Fruit fly (Drosophila melanogaster) whole organism, adult: ENCODE data around the gene CG10866.

Experiments used
- CG11617 ChIP-seq: fragments of 200-800 bp; sonication (Bioruptor generic); optimal IDR thresholded peaks from 2 replicates; lab custom pipeline; 2017; ENCODE audit warnings: mild to moderate bottlenecking, missing biosample characterization, missing genetic modification reagents, missing genetic modification characterization
- CG12768 ChIP-seq: fragments of 200-800 bp; sonication (Bioruptor generic); optimal IDR thresholded peaks from 2 replicates; lab custom pipeline; 2017; ENCODE audit warnings: missing biosample characterization, missing genetic modification characterization, mild to moderate bottlenecking, moderate library complexity, missing genetic modification reagents
- CG14711 ChIP-seq: fragments of 200-800 bp; sonication (Bioruptor generic); optimal IDR thresholded peaks from 2 replicates; lab custom pipeline; 2018; ENCODE audit warnings: missing biosample characterization, mild to moderate bottlenecking, missing genetic modification characterization, moderate library complexity
- CG1620 ChIP-seq: fragments of 200-800 bp; sonication (Bioruptor generic); optimal IDR thresholded peaks from 2 replicates; lab custom pipeline; 2016; ENCODE audit warnings: missing biosample characterization, missing genetic modification characterization
- CG33017 ChIP-seq: fragments of 200-800 bp; sonication (Bioruptor generic); optimal IDR thresholded peaks from 2 replicates; lab custom pipeline; 2018; ENCODE audit warnings: missing biosample characterization, mild to moderate bottlenecking, missing genetic modification characterization, moderate library complexity
- CG5204 ChIP-seq: fragments of 200-800 bp; sonication (Bioruptor generic); optimal IDR thresholded peaks from 2 replicates; lab custom pipeline; 2016; ENCODE audit warnings: missing biosample characterization, missing genetic modification characterization
- CG7045 ChIP-seq: fragments of 200-800 bp; sonication (Bioruptor generic); optimal IDR thresholded peaks from 2 replicates; lab custom pipeline; 2017; ENCODE audit warnings: missing biosample characterization, mild to moderate bottlenecking, missing genetic modification characterization
- CG7101 ChIP-seq: fragments of 200-800 bp; sonication (Bioruptor generic); optimal IDR thresholded peaks from 2 replicates; lab custom pipeline; 2018; ENCODE audit warnings: missing biosample characterization, mild to moderate bottlenecking, missing genetic modification characterization, moderate library complexity
- Clk ChIP-seq: fragments of 200-800 bp; sonication (Bioruptor generic); optimal IDR thresholded peaks from 2 replicates; lab custom pipeline; 2017; ENCODE audit warnings: missing biosample characterization, missing genetic modification characterization
- Crg-1 ChIP-seq: fragments of 200-800 bp; sonication (Bioruptor generic); optimal IDR thresholded peaks from 2 replicates; lab custom pipeline; 2016; ENCODE audit warnings: missing biosample characterization, missing genetic modification characterization
- Hr96 ChIP-seq: fragments of 200-800 bp; sonication (Bioruptor generic); optimal IDR thresholded peaks from 2 replicates; lab custom pipeline; 2016; ENCODE audit warnings: missing biosample characterization, missing genetic modification characterization
- Mnt ChIP-seq: fragments of 200-800 bp; sonication (Bioruptor generic); optimal IDR thresholded peaks from 2 replicates; lab custom pipeline; 2016; ENCODE audit warnings: missing biosample characterization, mild to moderate bottlenecking, missing genetic modification characterization
- bab1 ChIP-seq: fragments of 200-800 bp; sonication (Bioruptor generic); optimal IDR thresholded peaks from 3 replicates; lab custom pipeline; 2019; ENCODE audit warnings: missing biosample characterization, mild to moderate bottlenecking, missing genetic modification characterization, moderate library complexity
- cic ChIP-seq: fragments of 200-800 bp; sonication (Bioruptor generic); optimal IDR thresholded peaks from 2 replicates; lab custom pipeline; 2017; ENCODE audit warnings: missing biosample characterization, mild to moderate bottlenecking, missing genetic modification characterization, moderate library complexity
- cnc ChIP-seq, 2 experiments: fragments of >200 bp; optimal IDR thresholded peaks; 2 replicates each; lab custom pipeline; 2017
- kay ChIP-seq: fragments of 200-800 bp; sonication (Bioruptor generic); peaks from one replicate; lab custom pipeline; 2016; ENCODE audit warnings: missing biosample characterization, missing genetic modification characterization, borderline replicate concordance
- ovo ChIP-seq: fragments of 200-800 bp; sonication (Bioruptor generic); optimal IDR thresholded peaks from 2 replicates; lab custom pipeline; 2016; ENCODE audit warnings: missing biosample characterization, missing genetic modification characterization
- pad ChIP-seq: fragments of 200-800 bp; sonication (Bioruptor generic); optimal IDR thresholded peaks from 3 replicates; lab custom pipeline; 2017; ENCODE audit warnings: missing biosample characterization, missing genetic modification characterization, mild to moderate bottlenecking, moderate library complexity, missing genetic modification reagents
- tj ChIP-seq: fragments of 200-800 bp; sonication (Bioruptor generic); optimal IDR thresholded peaks from 3 replicates; lab custom pipeline; 2017; ENCODE audit warnings: missing biosample characterization, mild to moderate bottlenecking, missing genetic modification characterization, moderate library complexity
- toe ChIP-seq: fragments of 200-800 bp; sonication (Bioruptor generic); optimal IDR thresholded peaks from 2 replicates; lab custom pipeline; 2016; ENCODE audit warnings: missing biosample characterization, missing genetic modification characterization

CG10866 gene

dm6 chr3L:3972599-3972998, 34.8 kb upstream of the CG10866 start, which contains the start of gene CG43915:
Gene CG43915 (plus strand): TSS chr3L:3972899.
- TF ChIP-seq Clk (no peak), CG12768 (GFP tag; lab: Kevin White, UChicago) (no peak), pad (GFP tag; lab: Kevin White, UChicago) (no peak), CG7101 (tag; lab: Kevin White, UChicago) (no peak), tj (no peak), kay (peak; percentile 25), toe (GFP tag; lab: Kevin White, UChicago) (no peak)

- no peak for TF ChIP-seq CG1620 (GFP tag; lab: Kevin White, UChicago)
- no peak for TF ChIP-seq bab1 (GFP tag; lab: Kevin White, UChicago)
- no peak for TF ChIP-seq Clk
- TF ChIP-seq CG14711 (tag; lab: Kevin White, UChicago) = no peak
- no peak for TF ChIP-seq tj
These were observed 32.7 kb upstream of the CG10866 start for dm6 chr3L:3970372-3971031.

DNA sequence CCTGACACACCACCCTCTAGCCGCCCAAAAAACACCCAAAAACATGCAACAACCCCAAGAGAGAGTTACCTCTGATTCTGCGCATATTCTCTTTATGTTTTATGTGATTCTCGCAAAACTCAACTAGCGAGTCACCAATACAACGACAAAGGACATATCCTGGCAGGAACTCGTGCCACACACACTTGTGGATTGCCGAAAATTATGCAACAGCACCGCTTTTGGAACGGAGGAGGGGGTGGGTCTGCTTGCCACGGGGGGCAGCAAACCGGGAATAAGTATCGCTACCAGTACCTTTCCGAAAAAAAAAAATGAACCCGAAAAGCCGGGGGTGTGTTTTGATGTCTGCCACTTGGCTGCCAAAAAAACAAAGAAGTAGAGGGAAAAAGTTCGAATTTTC, 27.3 kb upstream of the CG10866 start:
- no peak for TF ChIP-seq CG5204 (GFP tag; lab: Kevin White, UChicago)
- TF ChIP-seq CG1620 (GFP tag; lab: Kevin White, UChicago) = no peak
- TF ChIP-seq tj = no peak
- no peak for TF ChIP-seq Hr96 (GFP tag; lab: Kevin White, UChicago)
- no peak for TF ChIP-seq toe (GFP tag; lab: Kevin White, UChicago)
- TF ChIP-seq ovo (GFP tag; lab: Kevin White, UChicago) = no peak
- no peak for TF ChIP-seq kay
- TF ChIP-seq CG14711 (tag; lab: Kevin White, UChicago) = no peak
- no peak for TF ChIP-seq cnc (optimal IDR thresholded peaks at IDR 0.05; lab: Kevin White, UChicago)
- no peak for TF ChIP-seq CG12768 (GFP tag; lab: Kevin White, UChicago)
- no peak for TF ChIP-seq Crg-1 (GFP tag; lab: Kevin White, UChicago)
- no peak for TF ChIP-seq CG11617 (GFP tag; lab: Kevin White, UChicago)
- TF ChIP-seq CG7101 (tag; lab: Kevin White, UChicago) = no peak
- no peak for TF ChIP-seq cic

dm6 chr3L:3964671-3965070, 26.9 kb upstream of the CG10866 start, which contains the start of gene CG12605:
Gene CG12605 (minus strand): TSS chr3L:3964771.
- TF ChIP-seq CG1620 (GFP tag; lab: Kevin White, UChicago) (no peak), Crg-1 (GFP tag; lab: Kevin White, UChicago) (no peak), CG33017 (tag; lab: Kevin White, UChicago) (no peak), toe (GFP tag; lab: Kevin White, UChicago) (no peak), CG7045 (GFP tag; lab: Kevin White, UChicago) (no peak), pad (GFP tag; lab: Kevin White, UChicago) (no peak), CG5204 (GFP tag; lab: Kevin White, UChicago) (no peak), kay (no peak), CG11617 (GFP tag; lab: Kevin White, UChicago) (no peak), Mnt (no peak)

DNA sequence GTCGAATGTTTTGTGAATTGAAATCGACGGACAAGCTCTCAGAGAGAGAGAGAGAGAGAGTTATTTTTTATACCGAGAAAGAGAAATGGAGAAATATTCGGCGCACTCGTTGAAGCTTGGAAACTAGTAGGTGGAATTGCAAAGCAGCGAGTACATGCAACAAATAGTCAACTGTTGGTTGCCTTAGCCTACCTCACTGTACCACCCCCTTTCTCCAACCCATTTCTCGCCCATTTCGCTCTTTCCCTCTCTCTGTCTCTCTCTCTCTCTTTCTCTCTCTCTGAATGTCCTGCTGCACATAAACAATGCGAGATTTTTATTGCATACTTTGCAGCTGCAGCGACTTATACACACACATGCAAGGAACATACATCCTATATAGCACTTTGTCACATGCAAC, 26.2 kb upstream of the CG10866 start:
- TF ChIP-seq cnc (optimal IDR thresholded peaks at IDR 0.05; lab: Kevin White, UChicago) = no peak
- no peak for TF ChIP-seq CG11617 (GFP tag; lab: Kevin White, UChicago)
- TF ChIP-seq Clk = no peak

- TF ChIP-seq CG14711 (tag; lab: Kevin White, UChicago) (no peak), Crg-1 (GFP tag; lab: Kevin White, UChicago) (no peak), ovo (GFP tag; lab: Kevin White, UChicago) (no peak), CG5204 (GFP tag; lab: Kevin White, UChicago) (no peak), CG33017 (tag; lab: Kevin White, UChicago) (no peak), CG1620 (GFP tag; lab: Kevin White, UChicago) (no peak), Mnt (no peak), cnc (optimal IDR thresholded peaks at IDR 0.05; lab: Kevin White, UChicago) (no peak), CG12768 (GFP tag; lab: Kevin White, UChicago) (no peak), pad (GFP tag; lab: Kevin White, UChicago) (no peak), toe (GFP tag; lab: Kevin White, UChicago) (no peak), kay (no peak), CG7045 (GFP tag; lab: Kevin White, UChicago) (no peak), Clk (no peak), CG11617 (GFP tag; lab: Kevin White, UChicago) (no peak)
These were observed 23.2 kb upstream of the CG10866 start for dm6 chr3L:3960877-3961417.

- TF ChIP-seq pad (GFP tag; lab: Kevin White, UChicago) (no peak), Mnt (no peak), bab1 (GFP tag; lab: Kevin White, UChicago) (no peak), CG11617 (GFP tag; lab: Kevin White, UChicago) (no peak), CG7045 (GFP tag; lab: Kevin White, UChicago) (peak; percentile 13), CG1620 (GFP tag; lab: Kevin White, UChicago) (no peak)
These were observed 14.7 kb upstream of the CG10866 start, which contains the start of gene CG14984 for dm6 chr3L:3952468-3952867. Gene CG14984 (minus strand): TSS chr3L:3952550.
